Worm (Caenorhabditis elegans) whole organism, late embryonic: Measurements from ENCODE around the gene mth-1.

Experiments used
- ceh-30 ChIP-seq: fragments of 150-350 bp; optimal IDR thresholded peaks from 2 replicates; lab custom pipeline; 2014; ENCODE audit warnings: missing biosample characterization, missing genetic modification characterization
- elt-2 ChIP-seq: sonication (generic microtip); optimal IDR thresholded peaks from 2 replicates; lab custom pipeline; 2016; ENCODE audit warnings: missing genetic modification reagents, missing genetic modification characterization, missing compliant biosample characterization
- npax-4 ChIP-seq: sonication (generic microtip); optimal IDR thresholded peaks from 2 replicates; lab custom pipeline; 2016; ENCODE audit warnings: missing genetic modification characterization, missing compliant biosample characterization
- pha-2 ChIP-seq: sonication (generic microtip); optimal IDR thresholded peaks from 2 replicates; lab custom pipeline; 2017; ENCODE audit warnings: mild to moderate bottlenecking, missing genetic modification characterization, missing compliant biosample characterization

ce11 chrII:4230816-4231435, 27.3 kb upstream of the mth-1 start, which contains the start of gene C16A11.10:
- TF ChIP-seq ceh-30 (tag; lab: Kevin White, UChicago): no peak
- TF ChIP-seq elt-2 (tag; lab: Kevin White, UChicago): no peak
- no peak for TF ChIP-seq pha-2 (tag; lab: Kevin White, UChicago)
- no peak for TF ChIP-seq npax-4 (tag; lab: Kevin White, UChicago)
